Worm (Caenorhabditis elegans) whole organism, late embryonic: ENCODE data around the gene spin-2.

Source experiments
- K02D7.2 ChIP-seq: sonication (generic microtip); optimal IDR thresholded peaks from 2 replicates; lab custom pipeline; 2017; ENCODE audit warnings: mild to moderate bottlenecking, missing genetic modification characterization, missing compliant biosample characterization
- Y22D7AL.16 ChIP-seq: sonication (generic microtip); optimal IDR thresholded peaks from 2 replicates; lab custom pipeline; 2016; ENCODE audit warnings: missing genetic modification characterization, missing compliant biosample characterization
- ama-1 ChIP-seq: fragments of 150-350 bp; optimal IDR thresholded peaks from 2 replicates; lab custom pipeline; 2014
- ceh-2 ChIP-seq: sonication (generic microtip); optimal IDR thresholded peaks from 2 replicates; lab custom pipeline; 2016; ENCODE audit warnings: missing genotype, missing genetic modification characterization, missing compliant biosample characterization
- ceh-22 ChIP-seq: sonication (generic microtip); optimal IDR thresholded peaks from 2 replicates; lab custom pipeline; 2017; ENCODE audit warnings: missing biosample characterization, missing genetic modification characterization
- ceh-24 ChIP-seq: sonication (generic microtip); optimal IDR thresholded peaks from 2 replicates; lab custom pipeline; 2016; ENCODE audit warnings: mild to moderate bottlenecking, missing genetic modification characterization, missing compliant biosample characterization
- dve-1 ChIP-seq: sonication (generic microtip); optimal IDR thresholded peaks from 2 replicates; lab custom pipeline; 2017; ENCODE audit warnings: antibody characterized with exemption, mild to moderate bottlenecking, missing genetic modification characterization, missing compliant biosample characterization
- elt-4 ChIP-seq: sonication (generic microtip); optimal IDR thresholded peaks from 2 replicates; lab custom pipeline; 2016; ENCODE audit warnings: missing genetic modification characterization, missing compliant biosample characterization
- eyg-1 ChIP-seq: sonication (generic microtip); optimal IDR thresholded peaks from 2 replicates; lab custom pipeline; 2016; ENCODE audit warnings: missing genotype, missing genetic modification characterization, missing compliant biosample characterization
- hlh-30 ChIP-seq: sonication (generic microtip); optimal IDR thresholded peaks from 2 replicates; lab custom pipeline; 2017; ENCODE audit warnings: antibody characterized with exemption, missing genetic modification characterization, missing compliant biosample characterization; ENCODE audit not compliant: insufficient read depth
- npax-4 ChIP-seq: sonication (generic microtip); optimal IDR thresholded peaks from 2 replicates; lab custom pipeline; 2016; ENCODE audit warnings: missing genetic modification characterization, missing compliant biosample characterization
- pat-9 ChIP-seq: fragments of 200-800 bp; sonication (Bioruptor generic); optimal IDR thresholded peaks from 2 replicates; lab custom pipeline; 2018; ENCODE audit warnings: mild to moderate bottlenecking, missing genetic modification characterization, moderate library complexity, missing compliant biosample characterization
- pha-2 ChIP-seq: sonication (generic microtip); optimal IDR thresholded peaks from 2 replicates; lab custom pipeline; 2017; ENCODE audit warnings: mild to moderate bottlenecking, missing genetic modification characterization, missing compliant biosample characterization
- pqm-1 ChIP-seq: sonication (generic microtip); optimal IDR thresholded peaks from 2 replicates; lab custom pipeline; 2016; ENCODE audit warnings: missing genetic modification characterization, missing compliant biosample characterization

- no peak for TF ChIP-seq ama-1 (lab: Kevin White, UChicago)
- TF ChIP-seq K02D7.2 (tag; lab: Kevin White, UChicago): no peak
- TF ChIP-seq pat-9 (tag; lab: Kevin White, UChicago): no peak
- TF ChIP-seq hlh-30: no peak
- no peak for TF ChIP-seq pqm-1 (tag; lab: Kevin White, UChicago)
- no peak for TF ChIP-seq ceh-24
- no peak for TF ChIP-seq Y22D7AL.16 (tag; lab: Kevin White, UChicago)
- no peak for TF ChIP-seq dve-1 (tag; lab: Kevin White, UChicago)
- no peak for TF ChIP-seq elt-4 (tag; lab: Kevin White, UChicago)
- TF ChIP-seq pha-2: no peak
- TF ChIP-seq ceh-2: no peak
- TF ChIP-seq ceh-22 (tag; lab: Kevin White, UChicago): no peak
- TF ChIP-seq npax-4 (tag; lab: Kevin White, UChicago): no peak
- TF ChIP-seq eyg-1 (tag; lab: Kevin White, UChicago): no peak
These were observed 1.1 kb upstream of the spin-2 start for ce11 chrIV:13085675-13086074.
